Worm (Caenorhabditis elegans): ENCODE results near the gene srh-72.

The srh-72 gene

ce11 chrII:1597101-1598088, 43.0 kb downstream of the srh-72 start, which contains the start of gene bath-46:
Gene bath-46 (plus strand): TSS chrII:1597906.
- TF ChIP-seq him-1 (tag; optimal IDR thresholded peaks at IDR 0.05) (no peak), W03F9.2 (tag; optimal IDR thresholded peaks at IDR 0.05) (no peak), dao-5 (tag; optimal IDR thresholded peaks at IDR 0.05) (no peak)

ce11 chrII:1595137-1595536, 45.3 kb downstream of the srh-72 start, which contains the start of gene clec-20:
Gene clec-20 (minus strand): TSS chrII:1595237.
- TF ChIP-seq him-1 (tag; optimal IDR thresholded peaks at IDR 0.05) (no peak), dao-5 (tag; optimal IDR thresholded peaks at IDR 0.05) (no peak), W03F9.2 (tag; optimal IDR thresholded peaks at IDR 0.05) (no peak)

- no peak for TF ChIP-seq dao-5 (tag; optimal IDR thresholded peaks at IDR 0.05)
Observed at ce11 chrII:1589845-1590244, 50.6 kb downstream of the srh-72 start, which contains the start of gene T07H3.7. Gene T07H3.7 (minus strand): TSS chrII:1589945.
